Fruit fly (Drosophila melanogaster): ENCODE measurements around the gene CG32110.

- TF ChIP-seq h (optimal IDR thresholded peaks at IDR 0.05) (no peak), insv (optimal IDR thresholded peaks at IDR 0.05) (no peak)
Measured at dm6 chr3L:12808421-12808820, at the start of gene CG32110.
